Worm (Caenorhabditis elegans) whole organism, young adult: ENCODE measurements around the gene toh-1.

ENCODE experiments used
- D2030.7 ChIP-seq: fragments of 200-800 bp; sonication (Bioruptor generic); IDR thresholded peaks from 2 replicates; pipeline ENCODE4 v1.3.6; 2022; ENCODE audit warnings: missing genetic modification reagents, missing genetic modification characterization, missing compliant biosample characterization
- ama-1 ChIP-seq, 3 experiments: fragments of 150-350 bp in 1 of 3; sonication (generic microtip) in 2 of 3; optimal IDR thresholded peaks; 2 replicates each; lab custom pipeline; 2014 to 2018; ENCODE audit warnings: missing biosample characterization in 2 of 3, missing genetic modification characterization in 2 of 3, missing genetic modification reagents in 2 of 3
- ztf-3 ChIP-seq: fragments of 200-800 bp; sonication (Bioruptor generic); optimal IDR thresholded peaks from 2 replicates; lab custom pipeline; 2018; ENCODE audit warnings: mild to moderate bottlenecking, missing genetic modification characterization, missing compliant biosample characterization

DNA sequence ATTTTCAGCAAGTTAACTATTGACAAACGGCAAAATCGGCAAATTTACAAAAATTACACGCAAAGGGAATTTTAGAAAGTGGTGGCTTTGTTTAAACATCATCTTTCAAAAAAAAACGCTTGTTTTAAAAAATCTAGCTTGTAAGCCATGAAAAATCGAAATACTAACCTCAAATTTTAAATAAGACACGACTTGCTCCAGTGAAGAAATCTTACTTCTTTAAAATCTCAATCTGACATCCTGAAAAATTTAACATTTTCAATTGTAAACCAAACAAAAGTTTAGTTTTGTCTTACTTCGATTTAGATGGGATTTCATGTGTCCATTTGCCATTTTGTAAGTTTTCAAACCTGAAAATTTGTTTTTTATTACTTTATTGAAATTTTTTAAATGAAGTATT, 23.0 kb upstream of the toh-1 start:
- TF ChIP-seq ztf-3 (GFP tag; lab: Kevin White, UChicago) (no peak), ama-1 (optimal IDR thresholded peaks at IDR 0.05; lab: Kevin White, UChicago) (no peak), ama-1 (GFP tag; optimal IDR thresholded peaks at IDR 0.05; lab: Kevin White, UChicago) (no peak), D2030.7 (GFP tag; lab: Robert Waterston, UW) (no peak)
